Worm (Caenorhabditis elegans): ENCODE data around the gene nrf-5.

Gene nrf-5

DNA sequence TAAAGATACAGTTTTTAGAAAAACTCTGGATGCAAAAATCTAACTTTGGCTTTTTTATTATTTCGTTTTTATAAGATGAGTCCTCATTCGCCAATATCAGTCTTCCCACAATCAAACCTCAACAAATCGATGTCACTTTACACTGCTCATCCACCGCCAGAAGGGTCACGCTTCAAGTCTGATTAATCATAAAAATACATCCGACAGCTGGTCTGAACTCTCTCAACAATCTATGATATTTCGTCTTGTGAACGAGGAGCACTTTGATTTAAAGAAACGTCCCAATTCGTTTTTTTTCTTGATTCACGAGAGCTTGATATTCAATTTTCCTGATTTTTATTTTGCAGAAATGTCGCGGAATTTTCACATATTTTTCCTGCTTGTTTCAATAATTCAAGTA, at the start of gene nrf-5:
nrf-5 (plus strand) TSS at position 348 of the 400 bp plus-strand sequence.
- TF ChIP-seq sea-1 (GFP tag; conservative IDR thresholded peaks at IDR 0.05) (no peak), scrt-1 (GFP tag; IDR thresholded peaks at IDR 0.05) (no peak), tra-4 (tag; optimal IDR thresholded peaks at IDR 0.05) (no peak), pes-1 (GFP tag; IDR thresholded peaks at IDR 0.05) (no peak), ets-7 (tag; optimal IDR thresholded peaks at IDR 0.05) (no peak), aly-1 (tag; optimal IDR thresholded peaks at IDR 0.05) (no peak), tbx-11 (GFP tag; IDR thresholded peaks at IDR 0.05) (no peak), hnd-1 (tag; optimal IDR thresholded peaks at IDR 0.05) (no peak)

ce11 chrV:13780902-13781301, 47.2 kb upstream of the nrf-5 start:
- TF ChIP-seq aly-1 (tag; optimal IDR thresholded peaks at IDR 0.05) (no peak), hmg-4 (GFP tag; optimal IDR thresholded peaks at IDR 0.05) (no peak), ceh-13 (GFP tag; optimal IDR thresholded peaks at IDR 0.05) (no peak), flt-1 (GFP tag; IDR thresholded peaks at IDR 0.05) (no peak), hnd-1 (tag; optimal IDR thresholded peaks at IDR 0.05) (no peak), F13C5.2 (tag; optimal IDR thresholded peaks at IDR 0.05) (no peak), hmbx-1 (tag; optimal IDR thresholded peaks at IDR 0.05) (no peak), B0310.2 (tag; optimal IDR thresholded peaks at IDR 0.05) (no peak), tra-4 (tag; optimal IDR thresholded peaks at IDR 0.05) (no peak), tbx-11 (GFP tag; IDR thresholded peaks at IDR 0.05) (no peak), pes-1 (GFP tag; IDR thresholded peaks at IDR 0.05) (no peak)

DNA sequence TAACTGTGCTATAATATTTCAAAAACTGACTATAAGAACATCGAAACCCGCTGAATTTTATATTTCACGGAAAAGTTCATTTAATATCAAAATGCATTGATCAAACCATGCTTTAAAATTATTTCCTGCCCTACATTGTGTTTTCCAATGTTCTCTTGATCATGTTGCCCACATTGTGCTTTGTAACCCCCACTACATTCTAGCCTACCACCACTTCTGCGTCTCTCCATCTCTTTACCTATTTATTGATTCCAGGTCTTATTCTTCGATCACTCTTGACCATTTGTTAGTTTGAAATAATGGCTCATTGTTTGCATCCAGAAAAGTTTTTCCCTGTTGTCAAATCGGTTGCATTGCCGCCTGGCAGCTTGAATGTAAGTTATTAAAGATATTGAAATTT, 45.9 kb upstream of the nrf-5 start, which contains the start of gene decr-1.1:
decr-1.1 (plus strand) TSS at position 210 of the 400 bp plus-strand sequence.
- TF ChIP-seq hnd-1 (tag; optimal IDR thresholded peaks at IDR 0.05) (no peak), ets-7 (tag; optimal IDR thresholded peaks at IDR 0.05) (no peak), B0310.2 (tag; optimal IDR thresholded peaks at IDR 0.05) (no peak), ceh-13 (GFP tag; optimal IDR thresholded peaks at IDR 0.05) (no peak), tbx-11 (GFP tag; IDR thresholded peaks at IDR 0.05) (no peak), ceh-36 (tag; optimal IDR thresholded peaks at IDR 0.05) (no peak), flt-1 (GFP tag; IDR thresholded peaks at IDR 0.05) (no peak), F13C5.2 (tag; optimal IDR thresholded peaks at IDR 0.05) (no peak), pes-1 (GFP tag; IDR thresholded peaks at IDR 0.05) (no peak), hmbx-1 (tag; optimal IDR thresholded peaks at IDR 0.05) (no peak), tra-4 (tag; optimal IDR thresholded peaks at IDR 0.05) (no peak), sea-1 (GFP tag; conservative IDR thresholded peaks at IDR 0.05) (no peak), ama-1 (optimal IDR thresholded peaks at IDR 0.05) (no peak), scrt-1 (GFP tag; IDR thresholded peaks at IDR 0.05) (no peak), tbx-37 (GFP tag; conservative IDR thresholded peaks at IDR 0.05) (no peak), aly-1 (tag; optimal IDR thresholded peaks at IDR 0.05) (no peak), hmg-4 (GFP tag; optimal IDR thresholded peaks at IDR 0.05) (no peak)

DNA sequence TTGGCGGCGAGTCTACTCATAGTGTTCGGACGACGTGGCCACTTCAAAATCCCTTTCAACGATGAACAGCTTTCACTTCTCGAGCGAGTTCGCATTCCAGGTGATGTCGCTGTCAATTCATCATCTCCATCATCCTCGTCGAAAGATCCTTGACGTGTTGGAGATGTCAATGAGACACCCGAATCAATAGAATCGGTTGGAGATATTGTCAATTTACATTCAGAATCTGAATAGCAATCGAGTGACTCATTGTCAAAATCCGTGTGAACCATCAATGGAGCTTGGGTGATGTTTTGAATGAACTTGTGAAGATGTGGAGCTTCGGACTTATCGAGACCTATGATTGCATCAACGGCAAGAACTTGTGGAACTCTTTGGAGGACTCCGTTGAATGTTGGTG, 42.3 kb upstream of the nrf-5 start:
- TF ChIP-seq sea-1 (GFP tag; conservative IDR thresholded peaks at IDR 0.05) (no peak), B0310.2 (tag; optimal IDR thresholded peaks at IDR 0.05) (no peak), ceh-36 (tag; optimal IDR thresholded peaks at IDR 0.05) (no peak), hmg-4 (GFP tag; optimal IDR thresholded peaks at IDR 0.05) (no peak), ceh-13 (GFP tag; optimal IDR thresholded peaks at IDR 0.05) (no peak), aly-1 (tag; optimal IDR thresholded peaks at IDR 0.05) (no peak), hmbx-1 (tag; optimal IDR thresholded peaks at IDR 0.05) (no peak), pes-1 (GFP tag; IDR thresholded peaks at IDR 0.05) (no peak), flt-1 (GFP tag; IDR thresholded peaks at IDR 0.05) (no peak), ets-7 (tag; optimal IDR thresholded peaks at IDR 0.05) (no peak)

- TF ChIP-seq ets-7 (tag; optimal IDR thresholded peaks at IDR 0.05) (no peak), tra-4 (tag; optimal IDR thresholded peaks at IDR 0.05) (no peak), ama-1 (optimal IDR thresholded peaks at IDR 0.05) (no peak), ceh-36 (tag; optimal IDR thresholded peaks at IDR 0.05) (no peak), B0310.2 (tag; optimal IDR thresholded peaks at IDR 0.05) (no peak)
Measured at ce11 chrV:13787225-13787898, 40.7 kb upstream of the nrf-5 start, which contains the start of the genes F53C11.4 and F53C11.5. TSS of gene F53C11.4 (minus strand) at chrV:13787352. TSS of gene F53C11.5 (plus strand) at chrV:13787549.

DNA sequence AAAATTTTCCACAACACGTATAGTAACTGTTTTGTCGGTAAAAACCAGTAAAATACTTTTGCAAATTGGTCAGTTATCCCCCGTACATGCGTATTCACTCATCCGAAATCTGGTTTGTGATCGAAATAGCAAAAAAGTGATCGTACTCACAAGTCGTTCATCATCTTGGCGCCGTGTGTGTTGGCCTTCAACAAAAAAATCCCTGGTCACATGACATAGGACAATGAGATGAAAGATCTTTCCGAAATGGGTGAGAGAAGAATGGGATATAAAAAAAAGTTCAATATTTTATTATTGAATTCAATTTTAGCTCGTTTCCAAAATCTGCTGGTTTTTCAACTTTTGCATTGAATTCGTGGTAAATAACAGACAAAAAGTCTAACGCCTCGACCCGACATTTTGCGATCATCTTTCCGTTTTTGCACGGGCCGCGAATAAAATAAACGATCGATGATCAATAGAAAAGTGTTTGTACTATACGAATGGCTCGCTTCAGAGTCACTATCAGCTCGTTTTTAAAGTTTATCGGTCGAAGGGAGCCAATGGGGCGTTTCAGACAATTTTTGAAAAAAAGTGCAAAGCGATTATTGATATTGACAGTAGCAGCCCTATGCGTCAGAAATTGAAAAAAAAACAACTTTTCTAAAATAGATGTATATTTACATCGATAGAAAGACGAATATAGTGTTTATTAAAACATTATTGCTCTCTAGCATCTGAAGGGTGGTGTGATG, 40.0 kb upstream of the nrf-5 start:
- no peak for TF ChIP-seq B0310.2 (tag; optimal IDR thresholded peaks at IDR 0.05)
- no peak for TF ChIP-seq hnd-1 (tag; optimal IDR thresholded peaks at IDR 0.05)
- TF ChIP-seq sea-1 (GFP tag; conservative IDR thresholded peaks at IDR 0.05), result no peak
- TF ChIP-seq hmbx-1 (tag; optimal IDR thresholded peaks at IDR 0.05), result no peak
- no peak for TF ChIP-seq ceh-36 (tag; optimal IDR thresholded peaks at IDR 0.05)
- TF ChIP-seq F13C5.2 (tag; optimal IDR thresholded peaks at IDR 0.05), result no peak
- TF ChIP-seq pes-1 (GFP tag; IDR thresholded peaks at IDR 0.05), result no peak
- TF ChIP-seq scrt-1 (GFP tag; IDR thresholded peaks at IDR 0.05), result no peak
- TF ChIP-seq tra-4 (tag; optimal IDR thresholded peaks at IDR 0.05), result no peak
- no peak for TF ChIP-seq ama-1 (optimal IDR thresholded peaks at IDR 0.05)
- TF ChIP-seq flt-1 (GFP tag; IDR thresholded peaks at IDR 0.05), result no peak
- no peak for TF ChIP-seq ets-7 (tag; optimal IDR thresholded peaks at IDR 0.05)
- no peak for TF ChIP-seq ceh-13 (GFP tag; optimal IDR thresholded peaks at IDR 0.05)
- no peak for TF ChIP-seq aly-1 (tag; optimal IDR thresholded peaks at IDR 0.05)
- TF ChIP-seq hmg-4 (GFP tag; optimal IDR thresholded peaks at IDR 0.05), result no peak
- no peak for TF ChIP-seq tbx-37 (GFP tag; conservative IDR thresholded peaks at IDR 0.05)

DNA sequence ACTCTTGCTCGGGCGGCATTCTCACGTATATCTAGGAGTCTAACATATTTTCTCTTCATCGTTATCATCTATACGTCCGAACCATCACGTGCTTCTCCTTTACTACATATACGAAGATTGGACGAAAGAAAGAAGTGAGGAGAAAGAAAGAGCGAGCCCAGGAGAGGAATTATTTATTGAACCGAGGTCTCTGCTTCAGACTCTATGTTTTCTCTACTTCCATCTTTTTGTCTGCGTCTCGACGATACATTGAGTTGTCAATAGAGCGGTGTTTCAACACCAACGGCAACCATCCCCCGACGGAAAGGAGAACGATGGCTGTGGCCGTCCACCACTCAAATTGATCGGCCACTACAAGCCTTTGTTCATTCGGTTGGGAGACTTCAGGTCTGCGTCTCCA, 38.7 kb upstream of the nrf-5 start:
- TF ChIP-seq ets-7 (tag; optimal IDR thresholded peaks at IDR 0.05), result peak; percentile 27
- TF ChIP-seq hmg-4 (GFP tag; optimal IDR thresholded peaks at IDR 0.05), result peak; percentile 79
- peak; percentile 9 for TF ChIP-seq tra-4 (tag; optimal IDR thresholded peaks at IDR 0.05)
- TF ChIP-seq ama-1 (optimal IDR thresholded peaks at IDR 0.05), result no peak
- peak; percentile 2; the same call in 1 of the 2 replicates for TF ChIP-seq tbx-37 (GFP tag; conservative IDR thresholded peaks at IDR 0.05)
